Worm (Caenorhabditis elegans) whole organism, L1 larva: ENCODE measurements around the gene gtf-2H2C.

Experiments
- C16A3.4 ChIP-seq: fragments of 150-350 bp; optimal IDR thresholded peaks from 2 replicates; lab custom pipeline; 2014; ENCODE audit warnings: missing biosample characterization, missing genetic modification characterization
- C34B4.2 ChIP-seq: sonication (generic microtip); optimal IDR thresholded peaks from 2 replicates; lab custom pipeline; 2017; ENCODE audit warnings: mild to moderate bottlenecking, missing genetic modification characterization, missing compliant biosample characterization
- F16B12.6 ChIP-seq: fragments of 150-350 bp; optimal IDR thresholded peaks from 2 replicates; lab custom pipeline; 2014; ENCODE audit warnings: missing biosample characterization, missing genetic modification characterization
- aha-1 ChIP-seq: fragments of 150-350 bp; optimal IDR thresholded peaks from 2 replicates; lab custom pipeline; 2014; ENCODE audit warnings: missing biosample characterization, missing genetic modification characterization
- alr-1 ChIP-seq: fragments of 200-800 bp; sonication (Bioruptor generic); optimal IDR thresholded peaks from 2 replicates; lab custom pipeline; 2018; ENCODE audit warnings: borderline replicate concordance, mild to moderate bottlenecking, missing genetic modification characterization, missing compliant biosample characterization
- aly-2 ChIP-seq: fragments of 150-350 bp; optimal IDR thresholded peaks from 2 replicates; lab custom pipeline; 2014; ENCODE audit warnings: missing biosample characterization, missing genetic modification characterization
- ama-1 ChIP-seq: fragments of 150-350 bp; optimal IDR thresholded peaks from 2 replicates; lab custom pipeline; 2014
- blmp-1 ChIP-seq: fragments of 150-350 bp; optimal IDR thresholded peaks from 2 replicates; lab custom pipeline; 2014; ENCODE audit warnings: missing biosample characterization, missing genetic modification characterization
- ceh-63 ChIP-seq: fragments of 200-800 bp; sonication (Bioruptor generic); optimal IDR thresholded peaks from 2 replicates; lab custom pipeline; 2018; ENCODE audit warnings: mild to moderate bottlenecking, missing genetic modification characterization, missing compliant biosample characterization
- ceh-88 ChIP-seq: fragments of 200-800 bp; sonication (Bioruptor generic); IDR thresholded peaks from 2 replicates; pipeline ENCODE4 v1.3.6; 2022; ENCODE audit warnings: missing genetic modification characterization, missing compliant biosample characterization
- ceh-90 ChIP-seq: sonication (generic microtip); optimal IDR thresholded peaks from 2 replicates; lab custom pipeline; 2016; ENCODE audit warnings: missing genetic modification characterization, missing compliant biosample characterization
- ces-1 ChIP-seq: fragments of 150-350 bp; optimal IDR thresholded peaks from 2 replicates; lab custom pipeline; 2014; ENCODE audit warnings: missing biosample characterization, missing genetic modification reagents, missing genetic modification characterization
- efl-1 ChIP-seq, 4 experiments: fragments of 150-350 bp; optimal IDR thresholded peaks in 3 of 4; peaks in 1 of 4; 1 replicate in 1 of 4; 2 replicates in 3 of 4; lab custom pipeline; 2014; ENCODE audit warnings: missing biosample characterization in 2 of 4, missing genetic modification characterization in 2 of 4, missing genetic modification reagents in 2 of 4
- egl-13 ChIP-seq: sonication (generic microtip); optimal IDR thresholded peaks from 2 replicates; lab custom pipeline; 2016; ENCODE audit warnings: missing genotype, missing genetic modification reagents, missing genetic modification characterization, missing compliant biosample characterization
- egl-27 ChIP-seq, 2 experiments: fragments of 150-350 bp in 1 of 2; sonication (generic microtip); optimal IDR thresholded peaks; 3 replicates each; lab custom pipeline; 2017 to 2018; ENCODE audit warnings: missing biosample characterization in 2 of 2, missing genetic modification characterization in 2 of 2, missing genetic modification reagents in 2 of 2
- ets-5 ChIP-seq: fragments of 200-800 bp; sonication (Bioruptor generic); IDR thresholded peaks from 2 replicates; pipeline ENCODE4 v1.3.6; 2022; ENCODE audit warnings: missing genetic modification characterization, missing compliant biosample characterization
- fos-1 ChIP-seq: fragments of 150-350 bp; optimal IDR thresholded peaks from 2 replicates; lab custom pipeline; 2014; ENCODE audit warnings: missing biosample characterization, missing genetic modification characterization
- grh-1 ChIP-seq: fragments of 200-800 bp; sonication (Bioruptor generic); IDR thresholded peaks from 2 replicates; pipeline ENCODE4 v1.3.6; 2022; ENCODE audit warnings: missing genetic modification reagents, missing genetic modification characterization, missing compliant biosample characterization
- hlh-4 ChIP-seq: sonication (generic microtip); optimal IDR thresholded peaks from 2 replicates; lab custom pipeline; 2016; ENCODE audit warnings: mild to moderate bottlenecking, missing genetic modification characterization, missing compliant biosample characterization
- hpl-2 ChIP-seq: fragments of 150-350 bp; optimal IDR thresholded peaks from 2 replicates; lab custom pipeline; 2014; ENCODE audit warnings: missing biosample characterization, missing genetic modification reagents, missing genetic modification characterization
- irx-1 ChIP-seq: sonication (generic microtip); optimal IDR thresholded peaks from 2 replicates; lab custom pipeline; 2016; ENCODE audit warnings: missing genetic modification characterization, missing compliant biosample characterization
- isw-1 ChIP-seq: fragments of 200-800 bp; sonication (Bioruptor generic); IDR thresholded peaks from 2 replicates; pipeline ENCODE4 v1.3.6; 2022; ENCODE audit warnings: missing genetic modification characterization, missing compliant biosample characterization
- jun-1 ChIP-seq: fragments of 150-350 bp; optimal IDR thresholded peaks from 2 replicates; lab custom pipeline; 2014; ENCODE audit warnings: missing biosample characterization, missing genetic modification reagents, missing genetic modification characterization
- lin-14 ChIP-seq: fragments of 200-800 bp; sonication (Bioruptor generic); optimal IDR thresholded peaks from 2 replicates; lab custom pipeline; 2018; ENCODE audit warnings: mild to moderate bottlenecking, missing genetic modification characterization, moderate library complexity, missing compliant biosample characterization
- lin-15B ChIP-seq: fragments of 150-350 bp; sonication (generic microtip); optimal IDR thresholded peaks from 3 replicates; lab custom pipeline; 2014; ENCODE audit warnings: missing biosample characterization, missing genetic modification characterization
- lin-35 ChIP-seq, 2 experiments: fragments of 150-350 bp; optimal IDR thresholded peaks; 2 replicates each; lab custom pipeline; 2014; ENCODE audit warnings: missing biosample characterization in 2 of 2, missing genetic modification characterization in 2 of 2, missing genetic modification reagents in 2 of 2
- lir-3 ChIP-seq: sonication (generic microtip); optimal IDR thresholded peaks from 2 replicates; lab custom pipeline; 2016; ENCODE audit warnings: mild to moderate bottlenecking, missing genetic modification characterization, moderate library complexity, missing compliant biosample characterization; ENCODE audit not compliant: poor library complexity
- lsy-2 ChIP-seq, 2 experiments: fragments of 150-350 bp; optimal IDR thresholded peaks; 2 replicates each; lab custom pipeline; 2014; ENCODE audit warnings: missing biosample characterization in 2 of 2, missing genetic modification characterization in 2 of 2
- mab-9 ChIP-seq: fragments of 200-800 bp; sonication (Bioruptor generic); IDR thresholded peaks from 2 replicates; pipeline ENCODE4 v1.3.6; 2022; ENCODE audit warnings: missing genetic modification reagents, missing genetic modification characterization, missing compliant biosample characterization
- mdl-1 ChIP-seq, 2 experiments: fragments of 150-350 bp; optimal IDR thresholded peaks; 2 replicates each; lab custom pipeline; 2014 to 2017; ENCODE audit warnings: missing biosample characterization in 2 of 2, missing genetic modification characterization in 2 of 2, inconsistent platforms in 1 of 2
- mef-2 ChIP-seq: fragments of 150-350 bp; optimal IDR thresholded peaks from 2 replicates; lab custom pipeline; 2014; ENCODE audit warnings: missing biosample characterization, missing genetic modification characterization
- mep-1 ChIP-seq: fragments of 150-350 bp; optimal IDR thresholded peaks from 2 replicates; lab custom pipeline; 2014; ENCODE audit warnings: missing biosample characterization, missing genetic modification characterization
- nhr-11 ChIP-seq: fragments of 150-350 bp; optimal IDR thresholded peaks from 2 replicates; lab custom pipeline; 2014; ENCODE audit warnings: missing biosample characterization, missing genetic modification characterization
- nhr-19 ChIP-seq: fragments of 200-800 bp; sonication (Bioruptor generic); conservative IDR thresholded peaks from 2 replicates; pipeline ENCODE4 v1.3.6; 2022; ENCODE audit warnings: missing genetic modification characterization, missing compliant biosample characterization
- nhr-28 ChIP-seq: fragments of 150-350 bp; optimal IDR thresholded peaks from 2 replicates; lab custom pipeline; 2014; ENCODE audit warnings: missing biosample characterization, missing genetic modification characterization
- nhr-85 ChIP-seq: sonication (generic microtip); peaks from one replicate; lab custom pipeline; 2016; ENCODE audit warnings: missing genetic modification characterization, inconsistent platforms, missing compliant biosample characterization
- nhr-90 ChIP-seq: sonication (generic microtip); optimal IDR thresholded peaks from 2 replicates; lab custom pipeline; 2016; ENCODE audit warnings: mild to moderate bottlenecking, missing genetic modification characterization, missing compliant biosample characterization; ENCODE audit not compliant: poor library complexity
- pax-3 ChIP-seq: fragments of 200-800 bp; sonication (Bioruptor generic); optimal IDR thresholded peaks from 2 replicates; lab custom pipeline; 2018; ENCODE audit warnings: mild to moderate bottlenecking, missing genetic modification characterization, moderate library complexity, missing compliant biosample characterization
- pqm-1 ChIP-seq: sonication (generic microtip); optimal IDR thresholded peaks from 3 replicates; lab custom pipeline; 2017; ENCODE audit warnings: missing biosample characterization, missing genetic modification characterization
- rnt-1 ChIP-seq: sonication (generic microtip); optimal IDR thresholded peaks from 2 replicates; lab custom pipeline; 2016; ENCODE audit warnings: mild to moderate bottlenecking, missing genetic modification characterization, moderate library complexity, missing compliant biosample characterization
- skn-1 ChIP-seq: fragments of 150-350 bp; optimal IDR thresholded peaks from 2 replicates; lab custom pipeline; 2014; ENCODE audit warnings: missing biosample characterization, missing genetic modification characterization
- snu-23 ChIP-seq: sonication (generic microtip); optimal IDR thresholded peaks from 2 replicates; lab custom pipeline; 2016; ENCODE audit warnings: missing genetic modification characterization, missing compliant biosample characterization
- sox-4 ChIP-seq: sonication (generic microtip); optimal IDR thresholded peaks from 2 replicates; lab custom pipeline; 2016; ENCODE audit warnings: missing genetic modification characterization, missing compliant biosample characterization
- sptf-1 ChIP-seq: fragments of 150-350 bp; optimal IDR thresholded peaks from 2 replicates; lab custom pipeline; 2014; ENCODE audit warnings: missing biosample characterization, missing genetic modification characterization
- sup-37 ChIP-seq: fragments of 200-800 bp; sonication (Bioruptor generic); optimal IDR thresholded peaks from 2 replicates; lab custom pipeline; 2018; ENCODE audit warnings: mild to moderate bottlenecking, missing genetic modification characterization, missing compliant biosample characterization
- tbx-2 ChIP-seq: sonication (generic microtip); optimal IDR thresholded peaks from 2 replicates; lab custom pipeline; 2016; ENCODE audit warnings: missing genetic modification characterization, missing compliant biosample characterization
- unc-30 ChIP-seq: sonication (generic microtip); optimal IDR thresholded peaks from 2 replicates; lab custom pipeline; 2017; ENCODE audit warnings: missing biosample characterization, missing genetic modification characterization
- zag-1 ChIP-seq: fragments of 150-350 bp; optimal IDR thresholded peaks from 2 replicates; lab custom pipeline; 2014; ENCODE audit warnings: missing biosample characterization, missing genetic modification characterization
- ztf-11 ChIP-seq, 2 experiments: sonication (generic microtip); optimal IDR thresholded peaks; 2 replicates each; lab custom pipeline; 2016 to 2017; ENCODE audit warnings: missing genetic modification characterization in 2 of 2, missing biosample characterization in 1 of 2, missing compliant biosample characterization in 1 of 2

gtf-2H2C gene

DNA sequence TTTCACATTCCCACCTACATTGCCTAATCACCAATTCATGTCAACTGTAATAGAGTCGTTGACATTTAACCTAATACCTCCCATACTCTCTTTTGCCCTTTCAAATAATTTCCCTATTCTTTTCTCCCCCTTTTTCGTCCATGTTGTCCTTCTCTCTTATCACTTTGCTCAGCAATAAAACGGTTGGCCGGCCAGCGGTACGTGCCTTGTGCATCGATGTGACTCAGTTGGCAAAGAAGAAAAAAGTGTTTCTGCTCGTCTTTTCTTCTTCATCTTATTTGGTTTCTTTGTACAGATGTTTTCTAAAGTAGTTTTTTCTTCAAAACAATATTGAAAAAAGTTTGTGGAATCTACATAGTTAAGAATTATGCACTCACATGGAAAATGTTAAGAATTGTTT lies 43.9 kb upstream of the gtf-2H2C start:
- no peak for TF ChIP-seq jun-1 (tag; lab: Kevin White, UChicago)
- peak; percentile 13 for TF ChIP-seq pqm-1 (tag; lab: Kevin White, UChicago)

- TF ChIP-seq ztf-11 (tag; optimal IDR thresholded peaks at IDR 0.05; lab: Kevin White, UChicago) (no peak), sptf-1 (tag; lab: Kevin White, UChicago) (no peak), irx-1 (tag; lab: Kevin White, UChicago) (no peak), rnt-1 (tag; lab: Kevin White, UChicago) (no peak), efl-1 (optimal IDR thresholded peaks at IDR 0.05; lab: Kevin White, UChicago) (peak; percentile 34 to 35), efl-1 (GFP tag; optimal IDR thresholded peaks at IDR 0.05 in 1 of 2; lab: Kevin White, UChicago) (peak in 1 of 2 experiments; percentile 91), mep-1 (tag; lab: Kevin White, UChicago) (peak; percentile 20), egl-27 (tag; optimal IDR thresholded peaks at IDR 0.05; lab: Kevin White, UChicago) (no peak), hlh-4 (tag; lab: Kevin White, UChicago) (no peak), alr-1 (tag; lab: Kevin White, UChicago) (no peak), F16B12.6 (tag; lab: Kevin White, UChicago) (no peak), isw-1 (no peak), nhr-85 (tag; lab: Kevin White, UChicago) (peak; percentile 70), nhr-11 (tag; lab: Kevin White, UChicago) (no peak), grh-1 (GFP tag; lab: Robert Waterston, UW) (no peak), sup-37 (GFP tag; lab: Kevin White, UChicago) (no peak), mab-9 (GFP tag; lab: Robert Waterston, UW) (no peak), nhr-90 (tag; lab: Kevin White, UChicago) (no peak), lin-35 (GFP tag; optimal IDR thresholded peaks at IDR 0.05; lab: Kevin White, UChicago) (peak in 1 of 2 experiments; percentile 60), C34B4.2 (no peak), tbx-2 (tag; lab: Kevin White, UChicago) (no peak), nhr-28 (no peak), egl-13 (no peak), lin-15B (tag; lab: Kevin White, UChicago) (no peak), ceh-90 (tag; lab: Kevin White, UChicago) (no peak), pax-3 (tag; lab: Kevin White, UChicago) (peak; percentile 20), hpl-2 (GFP tag; lab: Kevin White, UChicago) (no peak), mdl-1 (tag; optimal IDR thresholded peaks at IDR 0.05; lab: Kevin White, UChicago) (no peak), ces-1 (GFP tag; lab: Kevin White, UChicago) (no peak), mef-2 (no peak), skn-1 (no peak), aly-2 (tag; lab: Kevin White, UChicago) (no peak), ets-5 (no peak), snu-23 (GFP tag; lab: Kevin White, UChicago) (no peak), ceh-88 (GFP tag; lab: Robert Waterston, UW) (no peak), nhr-19 (GFP tag; lab: Robert Waterston, UW) (peak; percentile 45), lsy-2 (tag; optimal IDR thresholded peaks at IDR 0.05; lab: Kevin White, UChicago) (peak in 1 of 2 experiments; percentile 27), sox-4 (tag; lab: Kevin White, UChicago) (no peak), aha-1 (tag; lab: Kevin White, UChicago) (no peak), zag-1 (no peak), lin-14 (peak; percentile 65), fos-1 (tag; lab: Kevin White, UChicago) (no peak), ama-1 (lab: Kevin White, UChicago) (no peak), lir-3 (tag; lab: Kevin White, UChicago) (no peak), blmp-1 (peak; percentile 90), unc-30 (no peak), ceh-63 (GFP tag; lab: Kevin White, UChicago) (no peak), C16A3.4 (tag; lab: Kevin White, UChicago) (no peak)
These were observed 42.2 kb upstream of the gtf-2H2C start for ce11 chrIII:10132495-10133450.
